Fruit fly (Drosophila melanogaster): ENCODE measurements around the gene CG31368.
A peak's percentile ranks its signal among the peaks of the same experiment; 100 is the strongest.

CG31368 gene

DNA sequence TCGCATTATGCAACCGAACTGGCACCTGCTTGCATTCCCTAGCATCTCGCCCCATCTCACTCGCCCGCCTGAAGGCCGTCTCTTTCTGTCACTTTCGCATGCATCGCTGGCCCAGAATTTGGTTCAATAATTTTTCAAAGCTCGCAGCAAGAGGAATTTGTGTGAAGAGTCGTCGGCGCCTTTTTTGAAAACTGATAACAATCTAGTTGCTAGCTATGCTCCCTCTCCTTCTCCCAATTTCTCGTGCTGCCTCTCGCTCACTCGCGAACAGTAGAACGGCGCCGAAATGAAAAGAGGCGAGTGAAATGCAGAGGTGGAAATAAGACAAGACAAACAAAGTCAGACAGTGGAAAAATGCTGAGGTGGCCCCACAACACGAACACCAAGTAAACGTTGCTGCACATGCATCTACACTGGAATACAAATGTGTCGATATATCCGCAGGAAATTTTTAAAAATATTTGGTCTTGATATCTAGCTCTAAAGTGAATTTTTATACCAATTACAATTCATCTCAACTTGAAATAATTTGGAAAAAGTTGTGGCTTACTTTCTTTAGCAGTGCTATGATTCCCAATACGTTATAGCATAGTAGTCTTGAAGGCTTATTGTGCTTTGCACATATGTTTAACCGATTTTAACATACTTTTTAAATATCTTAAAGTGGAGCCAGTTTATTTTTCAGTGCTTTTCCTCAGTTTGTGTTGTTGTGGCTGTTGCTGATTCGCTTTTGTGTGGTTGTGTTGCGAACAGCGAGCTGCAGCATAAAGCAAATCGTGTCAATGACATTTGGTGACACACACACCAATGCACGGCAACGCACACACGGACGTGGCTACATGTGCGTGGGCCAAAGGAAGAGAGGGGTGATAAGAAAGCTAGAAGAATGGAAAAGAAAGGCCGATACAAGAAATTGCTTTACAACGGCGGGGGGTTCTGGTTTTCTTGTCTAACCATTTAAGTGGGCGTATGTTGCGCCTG lies 31.4 kb upstream of the CG31368 start (continued):
- peak; percentile 28 for TF ChIP-seq pb (GFP tag; optimal IDR thresholded peaks at IDR 0.05)
- peak; percentile 56 for TF ChIP-seq NfI (GFP tag; optimal IDR thresholded peaks at IDR 0.05)
- peak; percentile 89 for TF ChIP-seq Sox102F (GFP tag; optimal IDR thresholded peaks at IDR 0.05)
- TF ChIP-seq CG4360 (GFP tag; IDR thresholded peaks at IDR 0.05) = peak; percentile 47; the same call in 1 of the 2 replicates
- peak; percentile 52 for TF ChIP-seq CG17568 (GFP tag; optimal IDR thresholded peaks at IDR 0.05)
- TF ChIP-seq Sry-β (GFP tag; optimal IDR thresholded peaks at IDR 0.05) = peak; percentile 53
- TF ChIP-seq Fer2 (tag; optimal IDR thresholded peaks at IDR 0.05) = no peak
- TF ChIP-seq CG11695 (GFP tag; IDR thresholded peaks at IDR 0.05) = peak; percentile 41; the same call in 1 of the 3 replicates
- TF ChIP-seq zf30C (GFP tag; optimal IDR thresholded peaks at IDR 0.05) = peak; percentile 62
- no peak for TF ChIP-seq D19B (GFP tag; optimal IDR thresholded peaks at IDR 0.05)
- peak; percentile 78 for TF ChIP-seq grn (GFP tag; optimal IDR thresholded peaks at IDR 0.05)
- no peak for TF ChIP-seq toy (GFP tag; IDR thresholded peaks at IDR 0.05)
- peak; percentile 86 for TF ChIP-seq D19A (tag; optimal IDR thresholded peaks at IDR 0.05)
- no peak for TF ChIP-seq CG1832 (GFP tag; optimal IDR thresholded peaks at IDR 0.05)
- no peak; the same call in 1 of the 2 replicates for TF ChIP-seq sim (GFP tag; IDR thresholded peaks at IDR 0.05)
- peak; percentile 59; the same call in 2 of the 4 replicates for TF ChIP-seq Gug (GFP tag; IDR thresholded peaks at IDR 0.05)
- TF ChIP-seq CG1529 (GFP tag; optimal IDR thresholded peaks at IDR 0.05) = peak; percentile 93
- TF ChIP-seq CG11696 (GFP tag; IDR thresholded peaks at IDR 0.05) = no peak
- peak; percentile 88 for TF ChIP-seq az2 (GFP tag; optimal IDR thresholded peaks at IDR 0.05)
- no peak for TF ChIP-seq CG8478 (optimal IDR thresholded peaks at IDR 0.05)
- peak; percentile 62 for TF ChIP-seq CG9609 (GFP tag; optimal IDR thresholded peaks at IDR 0.05)
- peak; percentile 87 for TF ChIP-seq CG7839 (tag; optimal IDR thresholded peaks at IDR 0.05)
- TF ChIP-seq CrebB (tag; optimal IDR thresholded peaks at IDR 0.05) = peak; percentile 58
- TF ChIP-seq CG17186 (GFP tag; optimal IDR thresholded peaks at IDR 0.05) = peak; percentile 84
- TF ChIP-seq CG3995 (GFP tag; optimal IDR thresholded peaks at IDR 0.05) = no peak
- peak; percentile 74 for TF ChIP-seq CG17385 (GFP tag; optimal IDR thresholded peaks at IDR 0.05)
- TF ChIP-seq Elba2 (GFP tag; optimal IDR thresholded peaks at IDR 0.05) = no peak
- no peak for TF ChIP-seq CG31224 (GFP tag; IDR thresholded peaks at IDR 0.05)
- TF ChIP-seq grau (tag; optimal IDR thresholded peaks at IDR 0.05) = peak; percentile 84
- peak; percentile 62 for TF ChIP-seq gcm2 (GFP tag; optimal IDR thresholded peaks at IDR 0.05)
- TF ChIP-seq Dbx (GFP tag; IDR thresholded peaks at IDR 0.05) = no peak
- TF ChIP-seq CG32532 (GFP tag; IDR thresholded peaks at IDR 0.05) = no peak
- peak; percentile 49 for TF ChIP-seq Usf (GFP tag; optimal IDR thresholded peaks at IDR 0.05)
- peak; percentile 69 for TF ChIP-seq HLH3B (GFP tag; IDR thresholded peaks at IDR 0.05)
- TF ChIP-seq CG12769 (tag; optimal IDR thresholded peaks at IDR 0.05) = no peak
- TF ChIP-seq CG10274 (GFP tag; optimal IDR thresholded peaks at IDR 0.05) = peak; percentile 30
- no peak for TF ChIP-seq Ravus (GFP tag; IDR thresholded peaks at IDR 0.05)
- no peak for TF ChIP-seq h (optimal IDR thresholded peaks at IDR 0.05)
- TF ChIP-seq Atf3 (GFP tag; optimal IDR thresholded peaks at IDR 0.05) = peak; percentile 80
- no peak for TF ChIP-seq CG11560 (tag; IDR thresholded peaks at IDR 0.05)
- 0 out of 3 replicates have a peak, but pooled peaks have one; percentile 19 for TF ChIP-seq otp (GFP tag; IDR thresholded peaks at IDR 0.05)
- TF ChIP-seq CG10431 (GFP tag; optimal IDR thresholded peaks at IDR 0.05) = peak; percentile 88
- no peak for TF ChIP-seq tll (GFP tag; optimal IDR thresholded peaks at IDR 0.05)
- TF ChIP-seq CG1647 (GFP tag; optimal IDR thresholded peaks at IDR 0.05) = peak; percentile 4
- peak; percentile 85 for TF ChIP-seq unpg (GFP tag; optimal IDR thresholded peaks at IDR 0.05)
- no peak for TF ChIP-seq ham (GFP tag; IDR thresholded peaks at IDR 0.05)
- TF ChIP-seq ATbp (GFP tag; optimal IDR thresholded peaks at IDR 0.05) = peak; percentile 94
- peak; percentile 60 for TF ChIP-seq ind (GFP tag; optimal IDR thresholded peaks at IDR 0.05)
- peak; percentile 35 for TF ChIP-seq CG4617 (GFP tag; optimal IDR thresholded peaks at IDR 0.05; ENCODE audit: borderline replicate concordance)
- no peak for TF ChIP-seq fru (optimal IDR thresholded peaks at IDR 0.05)

All from whole organism, embryonic.